Fruit fly (Drosophila melanogaster): ENCODE data around the gene Rsod.
A peak's percentile ranks its signal among the peaks of the same experiment; 100 is the strongest.

Rsod gene

dm6 chr3R:30151300-30152109 is 19.5 kb downstream of the Rsod start, which contains the start of gene CG15529 (continued):
- TF ChIP-seq mam (GFP tag; optimal IDR thresholded peaks at IDR 0.05), result no peak
- no peak for TF ChIP-seq CG6813 (GFP tag; optimal IDR thresholded peaks at IDR 0.05)
- TF ChIP-seq Myb (GFP tag; optimal IDR thresholded peaks at IDR 0.05), result no peak
- TF ChIP-seq ham (GFP tag; IDR thresholded peaks at IDR 0.05), result no peak
- TF ChIP-seq Xrp1 (GFP tag; IDR thresholded peaks at IDR 0.05), result 0 out of 2 replicates have a peak, but pooled peaks have one; percentile 19
- peak; percentile 74 for TF ChIP-seq Drgx (GFP tag; IDR thresholded peaks at IDR 0.05)
- no peak for TF ChIP-seq rib (GFP tag; IDR thresholded peaks at IDR 0.05)
- TF ChIP-seq Optix (GFP tag; IDR thresholded peaks at IDR 0.05), result 0 out of 3 replicates have a peak, but pooled peaks have one; percentile 23
- no peak for TF ChIP-seq CG10959 (GFP tag; IDR thresholded peaks at IDR 0.05)
- peak; percentile 59 for TF ChIP-seq slbo (GFP tag; IDR thresholded peaks at IDR 0.05)
- TF ChIP-seq sd (tag; optimal IDR thresholded peaks at IDR 0.05), result no peak
- TF ChIP-seq CG14860 (GFP tag; IDR thresholded peaks at IDR 0.05; ENCODE audit: partially characterized antibody), result no peak
- no peak for TF ChIP-seq CG11560 (tag; IDR thresholded peaks at IDR 0.05)
- no peak for TF ChIP-seq so (GFP tag; IDR thresholded peaks at IDR 0.05)
- no peak for TF ChIP-seq CG3838 (GFP tag; optimal IDR thresholded peaks at IDR 0.05)
- TF ChIP-seq CG2116 (GFP tag; optimal IDR thresholded peaks at IDR 0.05), result no peak
- TF ChIP-seq sob (GFP tag; IDR thresholded peaks at IDR 0.05), result 0 out of 2 replicates have a peak, but pooled peaks have one; percentile 12
- 0 out of 2 replicates have a peak, but pooled peaks have one; percentile 18 for TF ChIP-seq al (GFP tag; IDR thresholded peaks at IDR 0.05)

dm6 chr3R:30150602-30151001 is 20.4 kb downstream of the Rsod start:
- TF ChIP-seq sens (GFP tag) (peak; percentile 17), da (GFP tag; optimal IDR thresholded peaks at IDR 0.05) (no peak), Med (GFP tag) (peak; percentile 42), E2f2 (GFP tag; IDR thresholded peaks at IDR 0.05) (peak; percentile 36; the same call in 1 of the 2 replicates), gfzf (GFP tag; optimal IDR thresholded peaks at IDR 0.05) (peak; percentile 43), Vsx1 (GFP tag; optimal IDR thresholded peaks at IDR 0.05) (no peak), Neu2 (GFP tag; optimal IDR thresholded peaks at IDR 0.05; ENCODE audit: borderline replicate concordance) (no peak), cwo (GFP tag; optimal IDR thresholded peaks at IDR 0.05) (no peak), Dbx (GFP tag; IDR thresholded peaks at IDR 0.05) (no peak), CG14860 (GFP tag; IDR thresholded peaks at IDR 0.05; ENCODE audit: partially characterized antibody) (no peak), Dp (GFP tag; optimal IDR thresholded peaks at IDR 0.05) (peak; percentile 6), CG13775 (GFP tag; optimal IDR thresholded peaks at IDR 0.05) (no peak), CG30020 (tag; optimal IDR thresholded peaks at IDR 0.05) (no peak), Ravus (GFP tag; IDR thresholded peaks at IDR 0.05) (no peak), CG12744 (GFP tag; optimal IDR thresholded peaks at IDR 0.05) (no peak), Pdp1 (GFP tag; optimal IDR thresholded peaks at IDR 0.05) (peak in 1 of 2 experiments; percentile 82), CG30431 (GFP tag; optimal IDR thresholded peaks at IDR 0.05) (no peak), ewg (GFP tag; optimal IDR thresholded peaks at IDR 0.05) (no peak), CTCF (GFP tag; optimal IDR thresholded peaks at IDR 0.05) (peak; percentile 50)

- TF ChIP-seq crp (GFP tag; optimal IDR thresholded peaks at IDR 0.05) (no peak), Deaf1 (tag; optimal IDR thresholded peaks at IDR 0.05) (peak; percentile 83), CG34376 (GFP tag; optimal IDR thresholded peaks at IDR 0.05) (no peak), ftz-f1 (GFP tag; optimal IDR thresholded peaks at IDR 0.05) (no peak), CG12769 (tag; optimal IDR thresholded peaks at IDR 0.05) (peak; percentile 7), chif (GFP tag; optimal IDR thresholded peaks at IDR 0.05) (no peak), fd102C (GFP tag; optimal IDR thresholded peaks at IDR 0.05) (no peak), CG9876 (GFP tag; optimal IDR thresholded peaks at IDR 0.05) (no peak), CG4617 (GFP tag; optimal IDR thresholded peaks at IDR 0.05; ENCODE audit: borderline replicate concordance) (no peak), CG13894 (tag; optimal IDR thresholded peaks at IDR 0.05) (peak; percentile 49)
Observed at dm6 chr3R:30149506-30149905, 21.5 kb downstream of the Rsod start, which contains the start of gene AdoR. Gene AdoR (minus strand): TSS chr3R:30149606.

Measured in whole organism, embryonic.